Fruit fly (Drosophila melanogaster) whole organism, embryonic: ENCODE results near the gene dpr4.

Experiments used
- CG3163 ChIP-seq: fragments of 200-800 bp; sonication (Bioruptor generic); optimal IDR thresholded peaks from 3 replicates; lab custom pipeline; 2016; ENCODE audit warnings: missing biosample characterization, missing genetic modification characterization
- Hr78 ChIP-seq, 2 experiments: fragments of 200-800 bp in 1 of 2; fragments of >200 bp in 1 of 2; sonication (Bioruptor generic) in 1 of 2; optimal IDR thresholded peaks; 2 replicates each; lab custom pipeline; 2017 to 2019; ENCODE audit warnings: missing biosample characterization in 2 of 2, missing genetic modification characterization in 2 of 2, mild to moderate bottlenecking in 1 of 2, moderate library complexity in 1 of 2

dm6 chr3R:11554982-11555381 lies 12.2 kb upstream of the dpr4 start:
- no peak for TF ChIP-seq Hr78 (GFP tag; optimal IDR thresholded peaks at IDR 0.05; lab: Kevin White, UChicago)
- TF ChIP-seq CG3163 (GFP tag; lab: Kevin White, UChicago): no peak
